Worm (Caenorhabditis elegans): Measurements from ENCODE around the gene nlp-21.

- TF ChIP-seq pha-4 (tag; optimal IDR thresholded peaks at IDR 0.05) (no peak), ceh-22 (tag; optimal IDR thresholded peaks at IDR 0.05) (no peak), dve-1 (tag; optimal IDR thresholded peaks at IDR 0.05) (no peak), hlh-15 (tag; optimal IDR thresholded peaks at IDR 0.05) (no peak), pqm-1 (tag; optimal IDR thresholded peaks at IDR 0.05) (no peak), nhr-11 (tag; optimal IDR thresholded peaks at IDR 0.05) (no peak), ceh-34 (tag; optimal IDR thresholded peaks at IDR 0.05) (no peak), nfya-1 (tag; optimal IDR thresholded peaks at IDR 0.05) (no peak)
Observed at ce11 chrIII:11359422-11359821, 33.6 kb downstream of the nlp-21 start.
